Fruit fly (Drosophila melanogaster): ENCODE data around the gene CG3527.

CG3527 gene

dm6 chrX:4507121-4507520 lies 44.7 kb upstream of the CG3527 start (continued):
- TF ChIP-seq Oaz (GFP tag; IDR thresholded peaks at IDR 0.05) = peak; percentile 8; the same call in 1 of the 2 replicates
- peak; percentile 46 for TF ChIP-seq CG4820 (GFP tag; optimal IDR thresholded peaks at IDR 0.05)
- TF ChIP-seq Myb (GFP tag; optimal IDR thresholded peaks at IDR 0.05) = peak; percentile 12
- TF ChIP-seq Poxn (GFP tag; IDR thresholded peaks at IDR 0.05) = no peak
- TF ChIP-seq CG31441 (GFP tag; IDR thresholded peaks at IDR 0.05) = no peak
- no peak for TF ChIP-seq jigr1 (GFP tag; IDR thresholded peaks at IDR 0.05)
- peak; percentile 40 for TF ChIP-seq CG1233 (GFP tag; optimal IDR thresholded peaks at IDR 0.05)
- 0 out of 3 replicates have a peak, but pooled peaks have one; percentile 43 for TF ChIP-seq so (GFP tag; IDR thresholded peaks at IDR 0.05)
- no peak for TF ChIP-seq Aef1 (GFP tag; IDR thresholded peaks at IDR 0.05)
- TF ChIP-seq org-1 (GFP tag; optimal IDR thresholded peaks at IDR 0.05) = peak; percentile 50
- TF ChIP-seq Dip3 (GFP tag; optimal IDR thresholded peaks at IDR 0.05) = no peak
- peak; percentile 42 for TF ChIP-seq CG12659 (GFP tag; optimal IDR thresholded peaks at IDR 0.05)
- TF ChIP-seq ATbp (GFP tag; optimal IDR thresholded peaks at IDR 0.05) = peak; percentile 64
- TF ChIP-seq pb (GFP tag; optimal IDR thresholded peaks at IDR 0.05) = peak; percentile 47
- TF ChIP-seq Ptx1 (GFP tag; IDR thresholded peaks at IDR 0.05) = peak; percentile 59
- TF ChIP-seq CG42726 (GFP tag; IDR thresholded peaks at IDR 0.05; ENCODE audit: partially characterized antibody) = peak; percentile 53; the same call in 1 of the 2 replicates
- peak; percentile 53 for TF ChIP-seq grau (tag; optimal IDR thresholded peaks at IDR 0.05)
- TF ChIP-seq HHEX (GFP tag; optimal IDR thresholded peaks at IDR 0.05) = peak; percentile 8
- TF ChIP-seq dimm (GFP tag; IDR thresholded peaks at IDR 0.05) = peak; percentile 43; the same call in 1 of the 2 replicates
- TF ChIP-seq mirr (GFP tag; optimal IDR thresholded peaks at IDR 0.05) = peak; percentile 19
- peak; percentile 62; the same call in 2 of the 3 replicates for TF ChIP-seq Optix (GFP tag; IDR thresholded peaks at IDR 0.05)
- TF ChIP-seq toy (GFP tag; IDR thresholded peaks at IDR 0.05) = 0 out of 2 replicates have a peak, but pooled peaks have one; percentile 10
- TF ChIP-seq da (GFP tag; optimal IDR thresholded peaks at IDR 0.05) = peak; percentile 17
- TF ChIP-seq emc (GFP tag; optimal IDR thresholded peaks at IDR 0.05) = no peak
- TF ChIP-seq CG34224 (GFP tag; IDR thresholded peaks at IDR 0.05; ENCODE audit: partially characterized antibody) = no peak
- peak; percentile 24 for TF ChIP-seq en (GFP tag; optimal IDR thresholded peaks at IDR 0.05)
- TF ChIP-seq lola (GFP tag; optimal IDR thresholded peaks at IDR 0.05) = peak in 1 of 3 experiments; percentile 13
- TF ChIP-seq Hr51 (GFP tag; optimal IDR thresholded peaks at IDR 0.05) = peak; percentile 28 to 53
- TF ChIP-seq odd (GFP tag; optimal IDR thresholded peaks at IDR 0.05) = peak; percentile 60
- TF ChIP-seq luna (GFP tag; optimal IDR thresholded peaks at IDR 0.05) = no peak
- no peak for TF ChIP-seq CG8478 (optimal IDR thresholded peaks at IDR 0.05)
- no peak for TF ChIP-seq CG10274 (GFP tag; optimal IDR thresholded peaks at IDR 0.05)
- TF ChIP-seq E2f2 (GFP tag; IDR thresholded peaks at IDR 0.05) = peak; percentile 41
- TF ChIP-seq CG18599 (GFP tag; optimal IDR thresholded peaks at IDR 0.05) = no peak
- TF ChIP-seq CG6765 (GFP tag; optimal IDR thresholded peaks at IDR 0.05) = no peak
- peak; percentile 35 for TF ChIP-seq kah (GFP tag; optimal IDR thresholded peaks at IDR 0.05)
- TF ChIP-seq CG3407 (GFP tag; optimal IDR thresholded peaks at IDR 0.05) = peak; percentile 56
- TF ChIP-seq ind (GFP tag; optimal IDR thresholded peaks at IDR 0.05) = peak; percentile 32
- peak; percentile 90 for TF ChIP-seq sens (GFP tag)
- no peak for TF ChIP-seq Dip2 (GFP tag; IDR thresholded peaks at IDR 0.05)
- TF ChIP-seq pum (GFP tag; optimal IDR thresholded peaks at IDR 0.05) = peak; percentile 58
- TF ChIP-seq CG9215 (GFP tag; IDR thresholded peaks at IDR 0.05) = no peak; the same call in 1 of the 2 replicates
- TF ChIP-seq Kr (GFP tag; optimal IDR thresholded peaks at IDR 0.05) = peak; percentile 62
- TF ChIP-seq HLH54F (GFP tag; optimal IDR thresholded peaks at IDR 0.05) = no peak
- no peak for TF ChIP-seq salm (tag; optimal IDR thresholded peaks at IDR 0.05)
- TF ChIP-seq NC2β (GFP tag; optimal IDR thresholded peaks at IDR 0.05) = peak; percentile 71
- TF ChIP-seq Mrtf (GFP tag; IDR thresholded peaks at IDR 0.05) = peak; percentile 56; the same call in 2 of the 3 replicates
- TF ChIP-seq CoRest (tag; optimal IDR thresholded peaks at IDR 0.05) = peak; percentile 58
- TF ChIP-seq CG43689 (GFP tag; IDR thresholded peaks at IDR 0.05) = 0 out of 2 replicates have a peak, but pooled peaks have one; percentile 23
- no peak for TF ChIP-seq B-H1 (GFP tag; IDR thresholded peaks at IDR 0.05)
- 0 out of 3 replicates have a peak, but pooled peaks have one; percentile 48 for TF ChIP-seq CG34422 (GFP tag; IDR thresholded peaks at IDR 0.05)
